Fruit fly (Drosophila melanogaster) whole organism, embryonic: ENCODE measurements around the gene morgue.

Experiments used
- ATbp ChIP-seq: fragments of 200-800 bp; sonication (Bioruptor generic); optimal IDR thresholded peaks from 2 replicates; lab custom pipeline; 2017; ENCODE audit warnings: missing biosample characterization, mild to moderate bottlenecking, missing genetic modification characterization, missing genetic modification reagents
- CG1024 ChIP-seq: fragments of 200-800 bp; sonication (Bioruptor generic); IDR thresholded peaks from 2 replicates; pipeline ENCODE4 v1.3.6; 2022; ENCODE audit warnings: missing biosample characterization, missing genetic modification characterization
- CG12769 ChIP-seq: fragments of 200-800 bp; sonication (Bioruptor generic); optimal IDR thresholded peaks from 2 replicates; lab custom pipeline; 2019; ENCODE audit warnings: missing biosample characterization, mild to moderate bottlenecking, missing genetic modification characterization, moderate library complexity
- CG13424 ChIP-seq: fragments of 200-800 bp; sonication (Bioruptor generic); optimal IDR thresholded peaks from 2 replicates; lab custom pipeline; 2019; ENCODE audit warnings: missing biosample characterization, mild to moderate bottlenecking, missing genetic modification characterization, moderate library complexity
- CG14441 ChIP-seq: fragments of 200-800 bp; sonication (Bioruptor generic); IDR thresholded peaks from 2 replicates; pipeline ENCODE4 v1.3.6; 2022; ENCODE audit warnings: missing biosample characterization, missing genetic modification characterization
- CG14860 ChIP-seq: fragments of 200-800 bp; sonication (Bioruptor generic); IDR thresholded peaks from 3 replicates; pipeline ENCODE4 v1.3.6; 2022; ENCODE audit warnings: missing biosample characterization, missing genetic modification characterization; ENCODE audit not compliant: partially characterized antibody
- CG15601 ChIP-seq: fragments of 200-800 bp; sonication (Bioruptor generic); optimal IDR thresholded peaks from 3 replicates; lab custom pipeline; 2019; ENCODE audit warnings: missing biosample characterization, mild to moderate bottlenecking, missing genetic modification characterization, moderate library complexity
- CG1603 ChIP-seq: fragments of 200-800 bp; sonication (Bioruptor generic); optimal IDR thresholded peaks from 2 replicates; lab custom pipeline; 2019; ENCODE audit warnings: missing biosample characterization, mild to moderate bottlenecking, missing genetic modification characterization, moderate library complexity
- CG2678 ChIP-seq: fragments of 200-800 bp; sonication (Bioruptor generic); optimal IDR thresholded peaks from 3 replicates; lab custom pipeline; 2019; ENCODE audit warnings: missing biosample characterization, mild to moderate bottlenecking, missing genetic modification characterization, moderate library complexity
- CG3065 ChIP-seq: fragments of 200-800 bp; sonication (Bioruptor generic); optimal IDR thresholded peaks from 2 replicates; lab custom pipeline; 2016; ENCODE audit warnings: missing biosample characterization, missing genetic modification characterization
- CG31365 ChIP-seq: fragments of 200-800 bp; sonication (Bioruptor generic); optimal IDR thresholded peaks from 2 replicates; lab custom pipeline; 2018; ENCODE audit warnings: missing biosample characterization, mild to moderate bottlenecking, missing genetic modification characterization
- CG32767 ChIP-seq: fragments of 200-800 bp; sonication (Bioruptor generic); IDR thresholded peaks from 2 replicates; pipeline ENCODE4 v1.3.6; 2022; ENCODE audit warnings: missing biosample characterization, missing genetic modification characterization
- CG3281 ChIP-seq: fragments of 200-800 bp; sonication (Bioruptor generic); optimal IDR thresholded peaks from 3 replicates; lab custom pipeline; 2017; ENCODE audit warnings: missing biosample characterization, mild to moderate bottlenecking, missing genetic modification characterization
- CG4617 ChIP-seq: fragments of 200-800 bp; sonication (Bioruptor generic); optimal IDR thresholded peaks from 3 replicates; lab custom pipeline; 2016; ENCODE audit warnings: missing biosample characterization, missing genetic modification characterization, borderline replicate concordance
- CG4820 ChIP-seq: fragments of 200-800 bp; sonication (Bioruptor generic); optimal IDR thresholded peaks from 3 replicates; lab custom pipeline; 2016; ENCODE audit warnings: missing biosample characterization, missing genetic modification characterization
- CG6689 ChIP-seq: fragments of 200-800 bp; sonication (Bioruptor generic); IDR thresholded peaks from 2 replicates; pipeline ENCODE4 v1.3.6; 2022; ENCODE audit warnings: missing biosample characterization, missing genetic modification characterization
- CHES-1-like ChIP-seq: fragments of 200-800 bp; sonication (Bioruptor generic); optimal IDR thresholded peaks from 2 replicates; lab custom pipeline; 2016; ENCODE audit warnings: missing biosample characterization, missing genetic modification characterization
- Doc2 ChIP-seq: fragments of 200-800 bp; sonication (Bioruptor generic); IDR thresholded peaks from 2 replicates; pipeline ENCODE4 v1.3.6; 2022; ENCODE audit warnings: missing biosample characterization, missing genetic modification characterization
- Eip74EF ChIP-seq, 2 experiments: fragments of 200-800 bp in 1 of 2; fragments of >200 bp in 1 of 2; sonication (Bioruptor generic) in 1 of 2; optimal IDR thresholded peaks; 2 replicates each; lab custom pipeline; 2017 to 2019; ENCODE audit warnings: missing biosample characterization in 2 of 2, missing genetic modification characterization in 2 of 2, mild to moderate bottlenecking in 1 of 2, moderate library complexity in 1 of 2
- Ets97D ChIP-seq: fragments of 200-800 bp; sonication (Bioruptor generic); optimal IDR thresholded peaks from 3 replicates; lab custom pipeline; 2016; ENCODE audit warnings: missing biosample characterization, missing genetic modification characterization
- HLH4C ChIP-seq: fragments of 200-800 bp; sonication (Bioruptor generic); IDR thresholded peaks from 3 replicates; pipeline ENCODE4 v1.3.6; 2022; ENCODE audit warnings: missing biosample characterization, missing genetic modification characterization; ENCODE audit not compliant: partially characterized antibody
- HLHmδ ChIP-seq: fragments of 200-800 bp; sonication (Bioruptor generic); optimal IDR thresholded peaks from 2 replicates; lab custom pipeline; 2018; ENCODE audit warnings: missing biosample characterization, mild to moderate bottlenecking, missing genetic modification characterization, moderate library complexity
- Hand ChIP-seq: fragments of 200-800 bp; sonication (Bioruptor generic); optimal IDR thresholded peaks from 2 replicates; lab custom pipeline; 2017; ENCODE audit warnings: mild to moderate bottlenecking, missing biosample characterization, missing genetic modification reagents, missing genetic modification characterization
- Hr39 ChIP-seq: fragments of >200 bp; optimal IDR thresholded peaks from 2 replicates; lab custom pipeline; 2017
- Hr51 ChIP-seq, 2 experiments: fragments of 200-800 bp; sonication (Bioruptor generic); optimal IDR thresholded peaks; 2 replicates in 1 of 2; 3 replicates in 1 of 2; lab custom pipeline; 2016 to 2018; ENCODE audit warnings: missing biosample characterization in 2 of 2, missing genetic modification characterization in 2 of 2, mild to moderate bottlenecking in 1 of 2, moderate library complexity in 1 of 2
- Nf-YC ChIP-seq: fragments of 200-800 bp; optimal IDR thresholded peaks from 3 replicates; lab custom pipeline; 2019; ENCODE audit warnings: missing biosample characterization, mild to moderate bottlenecking, missing genetic modification characterization, moderate library complexity
- Side ChIP-seq: fragments of 200-800 bp; sonication (Bioruptor generic); optimal IDR thresholded peaks from 2 replicates; lab custom pipeline; 2016; ENCODE audit warnings: missing biosample characterization, missing genetic modification characterization
- al ChIP-seq: fragments of 200-800 bp; sonication (Bioruptor generic); IDR thresholded peaks from 2 replicates; pipeline ENCODE4 v1.3.6; 2022; ENCODE audit warnings: missing biosample characterization, missing genetic modification characterization
- az2 ChIP-seq: fragments of 200-800 bp; sonication (Bioruptor generic); optimal IDR thresholded peaks from 3 replicates; lab custom pipeline; 2016; ENCODE audit warnings: missing biosample characterization, missing genetic modification characterization
- bigmax ChIP-seq: fragments of 200-800 bp; sonication (Bioruptor generic); optimal IDR thresholded peaks from 2 replicates; lab custom pipeline; 2018; ENCODE audit warnings: missing biosample characterization, mild to moderate bottlenecking, missing genetic modification characterization
- chif ChIP-seq, 2 experiments: fragments of 200-800 bp; sonication (Bioruptor generic); optimal IDR thresholded peaks; 3 replicates each; lab custom pipeline; 2016; ENCODE audit warnings: missing biosample characterization in 2 of 2, missing genetic modification characterization in 2 of 2
- crc ChIP-seq: fragments of 200-800 bp; sonication (Bioruptor generic); optimal IDR thresholded peaks from 2 replicates; lab custom pipeline; 2016; ENCODE audit warnings: missing biosample characterization, missing genetic modification characterization
- croc ChIP-seq: fragments of 200-800 bp; sonication (Bioruptor generic); conservative IDR thresholded peaks from 3 replicates; pipeline ENCODE4 v1.3.6; 2022; ENCODE audit warnings: missing biosample characterization, missing genetic modification characterization
- dan ChIP-seq: fragments of 200-800 bp; sonication (Bioruptor generic); IDR thresholded peaks from 2 replicates; pipeline ENCODE4 v1.3.6; 2022; ENCODE audit warnings: missing biosample characterization, missing genetic modification characterization
- dysf ChIP-seq: fragments of 200-800 bp; sonication (Bioruptor generic); IDR thresholded peaks from 3 replicates; pipeline ENCODE4 v1.3.6; 2022; ENCODE audit warnings: missing biosample characterization, missing genetic modification characterization
- esg ChIP-seq: fragments of 200-800 bp; sonication (Bioruptor generic); conservative IDR thresholded peaks from 2 replicates; pipeline ENCODE4 v1.3.6; 2022; ENCODE audit warnings: missing biosample characterization, missing genetic modification characterization
- fu2 ChIP-seq: fragments of 200-800 bp; sonication (Bioruptor generic); optimal IDR thresholded peaks from 2 replicates; lab custom pipeline; 2016; ENCODE audit warnings: missing biosample characterization, missing genetic modification characterization
- gcm2 ChIP-seq: fragments of 200-800 bp; sonication (Bioruptor generic); optimal IDR thresholded peaks from 2 replicates; lab custom pipeline; 2016; ENCODE audit warnings: missing biosample characterization, missing genetic modification characterization
- ken ChIP-seq: fragments of 200-800 bp; sonication (Bioruptor generic); IDR thresholded peaks from 3 replicates; pipeline ENCODE4 v1.3.6; 2022; ENCODE audit warnings: missing biosample characterization, missing genetic modification characterization
- lab ChIP-seq: fragments of 200-800 bp; sonication (Bioruptor generic); optimal IDR thresholded peaks from 3 replicates; lab custom pipeline; 2017; ENCODE audit warnings: missing biosample characterization, missing genetic modification characterization, mild to moderate bottlenecking, moderate library complexity, missing genetic modification reagents
- odd ChIP-seq: fragments of 200-800 bp; sonication (Bioruptor generic); optimal IDR thresholded peaks from 2 replicates; lab custom pipeline; 2017; ENCODE audit warnings: missing biosample characterization, mild to moderate bottlenecking, missing genetic modification characterization
- pfk ChIP-seq: fragments of 200-800 bp; sonication (Bioruptor generic); optimal IDR thresholded peaks from 2 replicates; lab custom pipeline; 2018; ENCODE audit warnings: missing biosample characterization, mild to moderate bottlenecking, missing genetic modification characterization, moderate library complexity
- pho ChIP-seq: fragments of 200-800 bp; sonication (Bioruptor generic); optimal IDR thresholded peaks from 2 replicates; lab custom pipeline; 2016; ENCODE audit warnings: missing biosample characterization, missing genetic modification characterization
- schlank ChIP-seq: fragments of 200-800 bp; sonication (Bioruptor generic); optimal IDR thresholded peaks from 2 replicates; lab custom pipeline; 2018; ENCODE audit warnings: missing biosample characterization, mild to moderate bottlenecking, missing genetic modification characterization
- sens-2 ChIP-seq: fragments of 200-800 bp; sonication (Bioruptor generic); IDR thresholded peaks from 2 replicates; pipeline ENCODE4 v1.3.6; 2022; ENCODE audit warnings: missing biosample characterization, missing genetic modification characterization
- stc ChIP-seq: fragments of 200-800 bp; sonication (Bioruptor generic); IDR thresholded peaks from 2 replicates; pipeline ENCODE4 v1.3.6; 2022; ENCODE audit warnings: missing biosample characterization, missing genetic modification characterization
- sug ChIP-seq: fragments of 200-800 bp; optimal IDR thresholded peaks from 2 replicates; lab custom pipeline; 2019; ENCODE audit warnings: missing biosample characterization, mild to moderate bottlenecking, missing genetic modification characterization, moderate library complexity
- tll ChIP-seq, 2 experiments: fragments of 200-800 bp in 1 of 2; fragments of >200 bp in 1 of 2; sonication (Bioruptor generic) in 1 of 2; optimal IDR thresholded peaks; 2 replicates each; lab custom pipeline; 2017 to 2019; ENCODE audit warnings: missing biosample characterization in 2 of 2, missing genetic modification characterization in 2 of 2, mild to moderate bottlenecking in 1 of 2, moderate library complexity in 1 of 2

morgue gene

dm6 chr2L:4458119-4459056, 13.9 kb upstream of the morgue start, which contains the start of gene RpL27A (continued):
- no peak for TF ChIP-seq tll (GFP tag; optimal IDR thresholded peaks at IDR 0.05; lab: Kevin White, UChicago)
- peak; percentile 73 for TF ChIP-seq CG6689 (GFP tag; lab: Robert Waterston, UW)
- TF ChIP-seq HLHmδ, result peak; percentile 98
- peak; percentile 88 for TF ChIP-seq CG1024 (GFP tag; lab: Robert Waterston, UW)
- TF ChIP-seq al, result peak; percentile 71
- TF ChIP-seq lab (GFP tag; lab: Kevin White, UChicago), result peak; percentile 93
- TF ChIP-seq stc (GFP tag; lab: Robert Waterston, UW), result peak; percentile 79
- peak; percentile 24; the same call in 1 of the 3 replicates for TF ChIP-seq croc (GFP tag; lab: Robert Waterston, UW)
- peak; percentile 43 for TF ChIP-seq gcm2 (GFP tag; lab: Kevin White, UChicago)
- peak; percentile 82 for TF ChIP-seq sens-2
- TF ChIP-seq CG1603, result peak; percentile 87
- TF ChIP-seq CG4617 (GFP tag; lab: Kevin White, UChicago), result peak; percentile 44
- TF ChIP-seq ken (GFP tag; lab: Robert Waterston, UW), result peak; percentile 84
- peak; percentile 84 for TF ChIP-seq schlank (tag; lab: Kevin White, UChicago)
- TF ChIP-seq Eip74EF (GFP tag; optimal IDR thresholded peaks at IDR 0.05; lab: Kevin White, UChicago), result peak in 1 of 2 experiments; percentile 62
- TF ChIP-seq pfk (GFP tag; lab: Kevin White, UChicago), result peak; percentile 78
- TF ChIP-seq chif (GFP tag; optimal IDR thresholded peaks at IDR 0.05; lab: Kevin White, UChicago), result peak; percentile 52 to 68
- TF ChIP-seq Side, result peak; percentile 78
- peak; percentile 26 for TF ChIP-seq CHES-1-like (GFP tag; lab: Kevin White, UChicago)
- TF ChIP-seq Hr39 (lab: Kevin White, UChicago), result no peak
- TF ChIP-seq CG3065 (GFP tag; lab: Kevin White, UChicago), result peak; percentile 28
- peak; percentile 24; the same call in 1 of the 2 replicates for TF ChIP-seq esg (GFP tag; lab: Robert Waterston, UW)
- TF ChIP-seq CG13424 (tag; lab: Kevin White, UChicago), result peak; percentile 63
- peak; percentile 72 for TF ChIP-seq CG12769 (tag; lab: Kevin White, UChicago)
- TF ChIP-seq dysf (GFP tag; lab: Robert Waterston, UW), result peak; percentile 78
- TF ChIP-seq CG3281 (GFP tag; lab: Kevin White, UChicago), result peak; percentile 81
- TF ChIP-seq dan (GFP tag; lab: Robert Waterston, UW), result no peak
- no peak for TF ChIP-seq CG32767 (GFP tag; lab: Robert Waterston, UW)
- TF ChIP-seq Doc2 (GFP tag; lab: Robert Waterston, UW), result no peak
- TF ChIP-seq bigmax (GFP tag; lab: Kevin White, UChicago), result peak; percentile 91
- peak; percentile 66 for TF ChIP-seq az2
- peak; percentile 57 for TF ChIP-seq CG14441
- peak; percentile 79 for TF ChIP-seq CG31365 (tag; lab: Kevin White, UChicago)
- TF ChIP-seq Nf-YC (tag; lab: Kevin White, UChicago), result peak; percentile 58
- TF ChIP-seq CG15601 (tag; lab: Kevin White, UChicago), result peak; percentile 80
- TF ChIP-seq pho (GFP tag; lab: Kevin White, UChicago), result peak; percentile 57
- peak; percentile 28 for TF ChIP-seq CG4820
- peak; percentile 76 for TF ChIP-seq sug (tag; lab: Kevin White, UChicago)
- peak; percentile 38 for TF ChIP-seq crc (GFP tag; lab: Kevin White, UChicago)
- peak; percentile 99 for TF ChIP-seq Ets97D (GFP tag; lab: Kevin White, UChicago)
- TF ChIP-seq odd, result peak; percentile 85
- TF ChIP-seq fu2 (GFP tag; lab: Kevin White, UChicago), result peak; percentile 63
- no peak for TF ChIP-seq HLH4C (GFP tag; lab: Robert Waterston, UW)
- TF ChIP-seq ATbp (GFP tag; lab: Kevin White, UChicago), result peak; percentile 79
- no peak for TF ChIP-seq CG14860
- peak; percentile 68 for TF ChIP-seq CG2678
- TF ChIP-seq Hr51 (GFP tag; optimal IDR thresholded peaks at IDR 0.05; lab: Kevin White, UChicago), result peak; percentile 58 to 72
- TF ChIP-seq Hand, result peak; percentile 69
